Fruit fly (Drosophila melanogaster): ENCODE results near the gene Dna2.

The Dna2 gene

DNA sequence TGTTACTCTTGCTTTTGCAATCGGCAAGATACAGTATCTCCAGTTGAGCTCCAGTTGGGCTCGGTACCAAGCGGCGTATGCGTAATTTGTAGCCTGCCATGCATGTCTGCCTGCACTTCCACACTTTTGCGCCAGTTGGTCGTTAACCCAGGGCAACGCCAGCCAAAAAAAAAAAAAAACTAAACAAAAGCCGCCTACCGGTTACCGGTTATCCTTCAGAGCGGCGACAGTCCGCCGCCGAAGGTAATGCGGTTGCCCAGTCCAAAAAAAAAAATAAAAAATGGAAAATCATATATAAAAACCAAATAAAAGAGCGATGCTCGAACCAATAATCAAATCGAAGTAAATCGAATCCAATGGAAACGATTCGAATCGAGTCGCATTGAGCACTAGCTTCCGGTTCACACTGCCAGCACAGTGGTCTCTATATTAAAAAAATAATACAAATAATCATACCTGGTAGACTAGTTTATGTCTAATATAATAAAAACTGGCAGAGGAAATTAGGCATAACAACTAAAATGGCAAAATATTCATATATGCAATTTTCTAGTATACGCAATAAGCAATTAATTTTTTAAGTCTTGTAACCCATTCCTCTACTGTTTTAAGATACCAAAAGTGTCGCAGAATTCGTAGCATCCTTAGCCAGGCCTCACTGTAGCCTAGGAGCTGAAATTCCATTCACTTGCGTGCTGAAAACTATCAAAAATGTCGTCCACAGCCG, 22.8 kb upstream of the Dna2 start (continued):
- TF ChIP-seq nau (GFP tag; optimal IDR thresholded peaks at IDR 0.05) (no peak), al (GFP tag; IDR thresholded peaks at IDR 0.05) (peak; percentile 15; the same call in 1 of the 2 replicates), vfl (GFP tag; optimal IDR thresholded peaks at IDR 0.05) (no peak), danr (GFP tag; IDR thresholded peaks at IDR 0.05) (peak; percentile 21; the same call in 1 of the 2 replicates), eve (GFP tag; optimal IDR thresholded peaks at IDR 0.05) (no peak), gro (GFP tag; optimal IDR thresholded peaks at IDR 0.05) (no peak), CG15269 (tag; optimal IDR thresholded peaks at IDR 0.05) (peak; percentile 80), E2f2 (GFP tag; IDR thresholded peaks at IDR 0.05) (0 out of 2 replicates have a peak, but pooled peaks have one; percentile 18), h (optimal IDR thresholded peaks at IDR 0.05) (no peak), chinmo (GFP tag; IDR thresholded peaks at IDR 0.05; ENCODE audit: partially characterized antibody) (0 out of 4 replicates have a peak, but pooled peaks have one; percentile 55), grau (tag; optimal IDR thresholded peaks at IDR 0.05) (peak; percentile 69), CG8765 (GFP tag; IDR thresholded peaks at IDR 0.05) (no peak), pb (GFP tag; optimal IDR thresholded peaks at IDR 0.05) (no peak), Ada2b (GFP tag; IDR thresholded peaks at IDR 0.05) (no peak), NC2α (GFP tag; optimal IDR thresholded peaks at IDR 0.05) (no peak), hth (optimal IDR thresholded peaks at IDR 0.05) (no peak), HmgZ (tag; optimal IDR thresholded peaks at IDR 0.05) (no peak), zfh2 (GFP tag; optimal IDR thresholded peaks at IDR 0.05) (no peak), dpn (GFP tag; optimal IDR thresholded peaks at IDR 0.05) (peak in 1 of 2 experiments; percentile 35), ro (GFP tag; IDR thresholded peaks at IDR 0.05) (no peak), CG11456 (GFP tag; IDR thresholded peaks at IDR 0.05) (no peak), Fer3 (tag; optimal IDR thresholded peaks at IDR 0.05) (no peak), CG13424 (tag; optimal IDR thresholded peaks at IDR 0.05) (peak; percentile 47), row (GFP tag; IDR thresholded peaks at IDR 0.05) (peak; percentile 58; the same call in 2 of the 3 replicates), scrt (GFP tag; optimal IDR thresholded peaks at IDR 0.05) (no peak), pfk (GFP tag; optimal IDR thresholded peaks at IDR 0.05) (no peak), ken (GFP tag; IDR thresholded peaks at IDR 0.05) (no peak), MBD-R2 (GFP tag; IDR thresholded peaks at IDR 0.05) (no peak), ATbp (GFP tag; optimal IDR thresholded peaks at IDR 0.05) (no peak), dan (GFP tag; IDR thresholded peaks at IDR 0.05) (no peak), CG6254 (GFP tag; optimal IDR thresholded peaks at IDR 0.05) (no peak), HLH4C (GFP tag; IDR thresholded peaks at IDR 0.05; ENCODE audit: partially characterized antibody) (no peak), CG17186 (GFP tag; optimal IDR thresholded peaks at IDR 0.05) (no peak), CG12659 (GFP tag; optimal IDR thresholded peaks at IDR 0.05) (peak; percentile 7), so (GFP tag; IDR thresholded peaks at IDR 0.05) (0 out of 3 replicates have a peak, but pooled peaks have one; percentile 29), CG17385 (GFP tag; optimal IDR thresholded peaks at IDR 0.05) (no peak), CG31441 (GFP tag; IDR thresholded peaks at IDR 0.05) (no peak), Oaz (GFP tag; IDR thresholded peaks at IDR 0.05) (0 out of 2 replicates have a peak, but pooled peaks have one; percentile 14), CG12071 (GFP tag; optimal IDR thresholded peaks at IDR 0.05) (no peak), CG1024 (GFP tag; IDR thresholded peaks at IDR 0.05) (no peak), Nf-YC (tag; optimal IDR thresholded peaks at IDR 0.05) (peak; percentile 16), Stat92E (GFP tag; optimal IDR thresholded peaks at IDR 0.05) (no peak), Elba2 (GFP tag; optimal IDR thresholded peaks at IDR 0.05) (no peak), sd (tag; optimal IDR thresholded peaks at IDR 0.05) (peak; percentile 20), pnt (GFP tag; optimal IDR thresholded peaks at IDR 0.05) (no peak), CG12769 (tag; optimal IDR thresholded peaks at IDR 0.05) (no peak), nerfin-2 (GFP tag; IDR thresholded peaks at IDR 0.05; ENCODE audit: partially characterized antibody) (no peak), Ptx1 (GFP tag; IDR thresholded peaks at IDR 0.05) (peak; percentile 31), crol (GFP tag; IDR thresholded peaks at IDR 0.05) (no peak), CG4730 (GFP tag; IDR thresholded peaks at IDR 0.05) (peak; percentile 45; the same call in 1 of the 2 replicates)

Measured in whole organism, embryonic.